Fruit fly (Drosophila melanogaster): ENCODE measurements around the gene CG6244.

CG6244 gene

DNA sequence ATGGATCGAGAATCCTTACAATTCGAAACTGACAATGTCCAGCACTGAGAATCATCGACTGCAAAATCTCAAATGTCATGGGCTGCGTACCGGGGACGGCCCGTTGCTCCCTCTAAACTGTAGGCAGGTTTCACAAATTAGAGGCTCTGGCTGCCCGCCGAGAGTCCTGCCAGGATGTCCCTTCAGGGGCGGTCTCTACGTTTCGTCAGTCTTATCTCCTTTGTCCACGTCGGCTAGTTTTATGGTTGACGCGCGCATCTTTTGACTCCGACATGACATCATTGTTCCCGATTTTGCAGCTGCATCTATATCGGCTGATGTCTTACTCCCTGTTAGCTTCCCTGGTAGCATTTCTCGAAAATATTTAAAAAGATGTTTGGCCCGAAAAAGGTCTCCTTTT is 6.0 kb upstream of the CG6244 start:
- TF ChIP-seq Kr (GFP tag; optimal IDR thresholded peaks at IDR 0.05) = peak; percentile 10
- TF ChIP-seq CG15269 (tag; optimal IDR thresholded peaks at IDR 0.05) = no peak
- peak; percentile 4 for TF ChIP-seq CG15479 (GFP tag; optimal IDR thresholded peaks at IDR 0.05)
- TF ChIP-seq luna (GFP tag; optimal IDR thresholded peaks at IDR 0.05) = no peak
- TF ChIP-seq gt (GFP tag; IDR thresholded peaks at IDR 0.05) = 0 out of 2 replicates have a peak, but pooled peaks have one; percentile 12
- 0 out of 3 replicates have a peak, but pooled peaks have one; percentile 15 for TF ChIP-seq CG2889 (GFP tag; IDR thresholded peaks at IDR 0.05)
- TF ChIP-seq CG6654 (GFP tag; optimal IDR thresholded peaks at IDR 0.05) = no peak
- TF ChIP-seq zen (tag; optimal IDR thresholded peaks at IDR 0.05) = peak; percentile 90
- no peak for TF ChIP-seq CG4854 (GFP tag; optimal IDR thresholded peaks at IDR 0.05)
- TF ChIP-seq D (optimal IDR thresholded peaks at IDR 0.05) = peak; percentile 94
- no peak for TF ChIP-seq D (GFP tag; optimal IDR thresholded peaks at IDR 0.05)
- TF ChIP-seq Dbx (GFP tag; IDR thresholded peaks at IDR 0.05) = no peak
- no peak for TF ChIP-seq CG3726 (GFP tag; IDR thresholded peaks at IDR 0.05)
- no peak for TF ChIP-seq Lhr (GFP tag; optimal IDR thresholded peaks at IDR 0.05)
- peak; percentile 62 for TF ChIP-seq twi (tag; optimal IDR thresholded peaks at IDR 0.05)
- peak in 1 of 2 experiments; percentile 73 for TF ChIP-seq tll (GFP tag; optimal IDR thresholded peaks at IDR 0.05)
- no peak for TF ChIP-seq CG4360 (GFP tag; IDR thresholded peaks at IDR 0.05)
- TF ChIP-seq chinmo (GFP tag; IDR thresholded peaks at IDR 0.05; ENCODE audit: partially characterized antibody) = no peak
- peak; percentile 80 for TF ChIP-seq cad (GFP tag; optimal IDR thresholded peaks at IDR 0.05)
- no peak for TF ChIP-seq prd (optimal IDR thresholded peaks at IDR 0.05)
- TF ChIP-seq prd (GFP tag; IDR thresholded peaks at IDR 0.05) = peak; percentile 37; the same call in 1 of the 3 replicates
- no peak for TF ChIP-seq Oaz (GFP tag; IDR thresholded peaks at IDR 0.05)
- no peak for TF ChIP-seq jumu (GFP tag; optimal IDR thresholded peaks at IDR 0.05)
- no peak for TF ChIP-seq CG7556 (GFP tag; optimal IDR thresholded peaks at IDR 0.05)
- TF ChIP-seq ac (GFP tag; optimal IDR thresholded peaks at IDR 0.05) = peak; percentile 80
- no peak for TF ChIP-seq maf-S (GFP tag; optimal IDR thresholded peaks at IDR 0.05)
- peak; percentile 19 for TF ChIP-seq odd (GFP tag; optimal IDR thresholded peaks at IDR 0.05)

DNA sequence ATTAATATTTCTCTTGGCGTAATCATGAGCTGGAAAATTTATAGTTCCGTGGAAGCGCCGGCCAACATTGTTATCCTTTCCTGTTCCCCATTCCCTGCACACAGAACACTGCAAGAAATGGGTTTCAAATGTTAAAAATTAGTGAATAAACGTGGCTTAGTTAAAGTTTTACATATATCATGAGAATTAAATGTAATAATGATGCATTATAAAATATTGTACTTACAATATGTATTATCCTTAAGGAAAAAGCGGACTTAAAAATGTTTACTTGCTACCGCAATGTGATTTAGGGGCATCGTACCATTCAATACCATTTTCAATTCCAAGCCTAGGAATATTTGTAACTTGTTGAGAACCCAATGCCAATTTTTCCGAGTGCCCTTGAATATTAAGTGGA is 5.5 kb upstream of the CG6244 start:
- 0 out of 3 replicates have a peak, but pooled peaks have one; percentile 35 for TF ChIP-seq CG17361 (GFP tag; IDR thresholded peaks at IDR 0.05)
- peak; percentile 39 for TF ChIP-seq Ets65A (GFP tag)
- 0 out of 3 replicates have a peak, but pooled peaks have one; percentile 36 for TF ChIP-seq zfh1 (GFP tag; IDR thresholded peaks at IDR 0.05)
- TF ChIP-seq CG4404 (GFP tag; IDR thresholded peaks at IDR 0.05) = peak; percentile 14; the same call in 1 of the 2 replicates
- peak; percentile 52 for TF ChIP-seq CG15696 (tag; optimal IDR thresholded peaks at IDR 0.05)
- TF ChIP-seq aop (GFP tag; IDR thresholded peaks at IDR 0.05) = no peak
- TF ChIP-seq bcd (GFP tag; optimal IDR thresholded peaks at IDR 0.05) = no peak
- TF ChIP-seq mirr (GFP tag; optimal IDR thresholded peaks at IDR 0.05) = no peak
- peak; percentile 37 for TF ChIP-seq CG12391 (tag; optimal IDR thresholded peaks at IDR 0.05)
- TF ChIP-seq CG13775 (GFP tag; optimal IDR thresholded peaks at IDR 0.05) = peak; percentile 9
- peak; percentile 51 for TF ChIP-seq sens (GFP tag)
- TF ChIP-seq eve (GFP tag; optimal IDR thresholded peaks at IDR 0.05) = peak in 1 of 2 experiments; percentile 36
- peak; percentile 64 for TF ChIP-seq dmrt11E (tag; optimal IDR thresholded peaks at IDR 0.05)
- TF ChIP-seq CG2712 (tag; optimal IDR thresholded peaks at IDR 0.05) = peak; percentile 46
- no peak for TF ChIP-seq nmo (GFP tag; optimal IDR thresholded peaks at IDR 0.05)
- TF ChIP-seq CG14710 (tag; optimal IDR thresholded peaks at IDR 0.05) = peak; percentile 5
- TF ChIP-seq lola (GFP tag; optimal IDR thresholded peaks at IDR 0.05) = peak in 1 of 3 experiments; percentile 39
- 0 out of 2 replicates have a peak, but pooled peaks have one; percentile 35 for TF ChIP-seq Xrp1 (GFP tag; IDR thresholded peaks at IDR 0.05)
- TF ChIP-seq CG9727 (GFP tag; optimal IDR thresholded peaks at IDR 0.05) = peak; percentile 29
- peak; percentile 75 for TF ChIP-seq zf30C (GFP tag; optimal IDR thresholded peaks at IDR 0.05)
- peak; percentile 6 for TF ChIP-seq grau (tag; optimal IDR thresholded peaks at IDR 0.05)
- peak; percentile 34 for TF ChIP-seq gem (tag; optimal IDR thresholded peaks at IDR 0.05)
- peak; percentile 44 for TF ChIP-seq CG18262 (tag; optimal IDR thresholded peaks at IDR 0.05)
- TF ChIP-seq D19A (tag; optimal IDR thresholded peaks at IDR 0.05) = peak; percentile 20
- peak; percentile 53 for TF ChIP-seq CG17829 (tag; optimal IDR thresholded peaks at IDR 0.05)

Measured in whole organism, embryonic.